ENCODE assay signal across 1 fruit fly cellular context in genomic region chrX:15594230-15594857, dm6.
TF ChIP-seq lines count a peak whose summit lies in the region.

No protein-coding gene starts in this region.

TF ChIP-seq in whole organism, embryonic, 481 proteins besides CTCF, POLR2A, EP300 and RAD21 (continued from another document and continues in another):
- TF ChIP-seq CG32772 (GFP tag; IDR thresholded peaks at IDR 0.05; lab: Robert Waterston, UW) (peak; percentile 61), pum (GFP tag; optimal IDR thresholded peaks at IDR 0.05; lab: Kevin White, UChicago) (no peak), dmrt99B (tag; optimal IDR thresholded peaks at IDR 0.05; lab: Kevin White, UChicago) (no peak), vfl (GFP tag; optimal IDR thresholded peaks at IDR 0.05; lab: Kevin White, UChicago) (no peak), hkb (optimal IDR thresholded peaks at IDR 0.05; lab: Kevin White, UChicago) (no peak), hkb (GFP tag; IDR thresholded peaks at IDR 0.05; lab: Robert Waterston, UW) (no peak), org-1 (GFP tag; optimal IDR thresholded peaks at IDR 0.05; lab: Kevin White, UChicago) (no peak), salm (tag; optimal IDR thresholded peaks at IDR 0.05; lab: Kevin White, UChicago) (no peak), HmgD (GFP tag; optimal IDR thresholded peaks at IDR 0.05; lab: Kevin White, UChicago) (no peak), ap (GFP tag; IDR thresholded peaks at IDR 0.05; lab: Robert Waterston, UW) (no peak), CG18476 (GFP tag; optimal IDR thresholded peaks at IDR 0.05; lab: Kevin White, UChicago) (no peak), CG6813 (GFP tag; optimal IDR thresholded peaks at IDR 0.05; lab: Kevin White, UChicago) (no peak), ewg (GFP tag; optimal IDR thresholded peaks at IDR 0.05; lab: Kevin White, UChicago) (no peak), pan (optimal IDR thresholded peaks at IDR 0.05; lab: Kevin White, UChicago) (no peak), pan (GFP tag; optimal IDR thresholded peaks at IDR 0.05 in 1 of 2, IDR thresholded peaks at IDR 0.05 in 1 of 2) (peak in 1 of 2 experiments; percentile 71), stc (GFP tag; IDR thresholded peaks at IDR 0.05; lab: Robert Waterston, UW) (0 out of 2 replicates have a peak, but pooled peaks have one; percentile 5), CG5953 (GFP tag; IDR thresholded peaks at IDR 0.05; lab: Robert Waterston, UW) (0 out of 2 replicates have a peak, but pooled peaks have one; percentile 22), sisA (GFP tag; IDR thresholded peaks at IDR 0.05; lab: Robert Waterston, UW) (peak; percentile 64), caup (GFP tag; optimal IDR thresholded peaks at IDR 0.05; lab: Kevin White, UChicago; ENCODE audit: severe bottlenecking) (no peak), CG9876 (GFP tag; optimal IDR thresholded peaks at IDR 0.05; lab: Kevin White, UChicago) (no peak), gcm2 (GFP tag; optimal IDR thresholded peaks at IDR 0.05; lab: Kevin White, UChicago) (no peak), cato (GFP tag; optimal IDR thresholded peaks at IDR 0.05; lab: Kevin White, UChicago; ENCODE audit: borderline replicate concordance) (no peak), nom (GFP tag; optimal IDR thresholded peaks at IDR 0.05; lab: Kevin White, UChicago) (no peak), so (GFP tag; IDR thresholded peaks at IDR 0.05; lab: Robert Waterston, UW) (0 out of 3 replicates have a peak, but pooled peaks have one; percentile 5), aop (GFP tag; IDR thresholded peaks at IDR 0.05; lab: Robert Waterston, UW) (no peak), CG7556 (GFP tag; optimal IDR thresholded peaks at IDR 0.05; lab: Kevin White, UChicago) (no peak), sna (GFP tag; IDR thresholded peaks at IDR 0.05; lab: Robert Waterston, UW; ENCODE audit: partially characterized antibody) (no peak), CG2678 (tag; optimal IDR thresholded peaks at IDR 0.05; lab: Kevin White, UChicago) (no peak), CG6254 (GFP tag; optimal IDR thresholded peaks at IDR 0.05; lab: Kevin White, UChicago) (no peak), en (GFP tag; optimal IDR thresholded peaks at IDR 0.05; lab: Kevin White, UChicago) (no peak), HLH4C (GFP tag; IDR thresholded peaks at IDR 0.05; lab: Robert Waterston, UW; ENCODE audit: partially characterized antibody) (0 out of 3 replicates have a peak, but pooled peaks have one; percentile 29), pzg (GFP tag; optimal IDR thresholded peaks at IDR 0.05; lab: Kevin White, UChicago) (no peak), Oaz (GFP tag; IDR thresholded peaks at IDR 0.05; lab: Robert Waterston, UW) (no peak), Meics (GFP tag; optimal IDR thresholded peaks at IDR 0.05; lab: Kevin White, UChicago) (peak; percentile 27), CG16863 (GFP tag; optimal IDR thresholded peaks at IDR 0.05; lab: Kevin White, UChicago) (no peak), dysf (GFP tag; IDR thresholded peaks at IDR 0.05; lab: Robert Waterston, UW) (peak; percentile 55; the same call in 1 of the 3 replicates), NC2β (GFP tag; optimal IDR thresholded peaks at IDR 0.05; lab: Kevin White, UChicago) (peak; percentile 21), sob (GFP tag; IDR thresholded peaks at IDR 0.05; lab: Robert Waterston, UW) (peak; percentile 60; the same call in 1 of the 2 replicates), CG5245 (GFP tag; optimal IDR thresholded peaks at IDR 0.05; lab: Kevin White, UChicago) (no peak), exex (tag; optimal IDR thresholded peaks at IDR 0.05; lab: Kevin White, UChicago) (no peak), bsh (GFP tag; optimal IDR thresholded peaks at IDR 0.05; lab: Kevin White, UChicago) (peak in 1 of 2 experiments; percentile 2), CG2202 (tag; optimal IDR thresholded peaks at IDR 0.05; lab: Kevin White, UChicago) (no peak), Dip3 (GFP tag; optimal IDR thresholded peaks at IDR 0.05; lab: Kevin White, UChicago) (no peak), tio (GFP tag; optimal IDR thresholded peaks at IDR 0.05; lab: Kevin White, UChicago) (no peak), CG13894 (tag; optimal IDR thresholded peaks at IDR 0.05; lab: Kevin White, UChicago) (no peak), Elba2 (GFP tag; optimal IDR thresholded peaks at IDR 0.05; lab: Kevin White, UChicago) (no peak), CG6175 (GFP tag; IDR thresholded peaks at IDR 0.05; lab: Robert Waterston, UW) (peak; percentile 20; the same call in 1 of the 3 replicates), CG10565 (GFP tag; optimal IDR thresholded peaks at IDR 0.05; lab: Kevin White, UChicago) (no peak), Doc3 (GFP tag; IDR thresholded peaks at IDR 0.05; lab: Robert Waterston, UW; ENCODE audit: partially characterized antibody) (no peak), tx (GFP tag; optimal IDR thresholded peaks at IDR 0.05; lab: Kevin White, UChicago) (no peak), CG11398 (GFP tag; optimal IDR thresholded peaks at IDR 0.05; lab: Kevin White, UChicago) (no peak), CG10274 (GFP tag; optimal IDR thresholded peaks at IDR 0.05; lab: Kevin White, UChicago) (no peak), CG12155 (GFP tag; optimal IDR thresholded peaks at IDR 0.05; lab: Kevin White, UChicago) (no peak), corto (GFP tag; optimal IDR thresholded peaks at IDR 0.05; lab: Kevin White, UChicago) (no peak), CG6689 (GFP tag; IDR thresholded peaks at IDR 0.05; lab: Robert Waterston, UW) (no peak), CG10543 (GFP tag; optimal IDR thresholded peaks at IDR 0.05; lab: Kevin White, UChicago) (no peak), kah (GFP tag; optimal IDR thresholded peaks at IDR 0.05; lab: Kevin White, UChicago) (no peak), BEAF-32 (GFP tag; optimal IDR thresholded peaks at IDR 0.05; lab: Kevin White, UChicago) (no peak), btn (GFP tag; optimal IDR thresholded peaks at IDR 0.05; lab: Kevin White, UChicago) (no peak), bab2 (GFP tag; optimal IDR thresholded peaks at IDR 0.05; lab: Kevin White, UChicago) (peak; percentile 25), Tbp (GFP tag; optimal IDR thresholded peaks at IDR 0.05; lab: Kevin White, UChicago) (no peak), MBD-R2 (GFP tag; IDR thresholded peaks at IDR 0.05; lab: Robert Waterston, UW) (0 out of 2 replicates have a peak, but pooled peaks have one; percentile 22), zf30C (GFP tag; optimal IDR thresholded peaks at IDR 0.05; lab: Kevin White, UChicago) (no peak), CG4730 (GFP tag; IDR thresholded peaks at IDR 0.05; lab: Robert Waterston, UW) (0 out of 2 replicates have a peak, but pooled peaks have one; percentile 24), CG1024 (GFP tag; IDR thresholded peaks at IDR 0.05; lab: Robert Waterston, UW) (no peak), ind (GFP tag; optimal IDR thresholded peaks at IDR 0.05; lab: Kevin White, UChicago) (peak; percentile 5), her (GFP tag; optimal IDR thresholded peaks at IDR 0.05; lab: Kevin White, UChicago) (no peak), Trl (optimal IDR thresholded peaks at IDR 0.05; lab: Kevin White, UChicago) (peak in 1 of 2 experiments; percentile 24), Trl (GFP tag; optimal IDR thresholded peaks at IDR 0.05; lab: Kevin White, UChicago) (no peak), Gug (GFP tag; IDR thresholded peaks at IDR 0.05; lab: Robert Waterston, UW) (no peak; the same call in 3 of the 4 replicates), tap (tag; optimal IDR thresholded peaks at IDR 0.05; lab: Kevin White, UChicago) (no peak), chif (GFP tag; optimal IDR thresholded peaks at IDR 0.05; lab: Kevin White, UChicago) (peak in 1 of 2 experiments; percentile 41), CG14710 (tag; optimal IDR thresholded peaks at IDR 0.05; lab: Kevin White, UChicago) (no peak), CG43689 (GFP tag; IDR thresholded peaks at IDR 0.05; lab: Robert Waterston, UW) (no peak), maf-S (GFP tag; optimal IDR thresholded peaks at IDR 0.05; lab: Kevin White, UChicago) (no peak), YL-1 (GFP tag; optimal IDR thresholded peaks at IDR 0.05; lab: Kevin White, UChicago) (no peak), CG10654 (GFP tag; optimal IDR thresholded peaks at IDR 0.05; lab: Kevin White, UChicago) (no peak), hb (GFP tag; IDR thresholded peaks at IDR 0.05; lab: Robert Waterston, UW; ENCODE audit: partially characterized antibody) (0 out of 3 replicates have a peak, but pooled peaks have one; percentile 31), dimm (GFP tag; IDR thresholded peaks at IDR 0.05; lab: Robert Waterston, UW) (no peak), CG7786 (GFP tag; optimal IDR thresholded peaks at IDR 0.05; lab: Kevin White, UChicago) (no peak), gfzf (GFP tag; optimal IDR thresholded peaks at IDR 0.05; lab: Kevin White, UChicago) (no peak), chm (GFP tag; IDR thresholded peaks at IDR 0.05; lab: Robert Waterston, UW) (no peak), CG17802 (tag; optimal IDR thresholded peaks at IDR 0.05; lab: Kevin White, UChicago) (no peak), CG18599 (GFP tag; optimal IDR thresholded peaks at IDR 0.05; lab: Kevin White, UChicago) (no peak), prd (optimal IDR thresholded peaks at IDR 0.05; lab: Kevin White, UChicago) (no peak), prd (GFP tag; IDR thresholded peaks at IDR 0.05; lab: Robert Waterston, UW) (peak; percentile 51; the same call in 2 of the 3 replicates), klu (GFP tag; IDR thresholded peaks at IDR 0.05; lab: Robert Waterston, UW) (peak; percentile 35; the same call in 1 of the 2 replicates), grn (GFP tag; optimal IDR thresholded peaks at IDR 0.05; lab: Kevin White, UChicago) (no peak), CG3065 (GFP tag; optimal IDR thresholded peaks at IDR 0.05; lab: Kevin White, UChicago) (no peak), D (optimal IDR thresholded peaks at IDR 0.05; lab: Kevin White, UChicago) (no peak), D (GFP tag; optimal IDR thresholded peaks at IDR 0.05; lab: Kevin White, UChicago) (no peak), Ets97D (GFP tag; optimal IDR thresholded peaks at IDR 0.05; lab: Kevin White, UChicago) (no peak), CG8388 (GFP tag; optimal IDR thresholded peaks at IDR 0.05; lab: Kevin White, UChicago) (no peak), Hr51 (GFP tag; optimal IDR thresholded peaks at IDR 0.05; lab: Kevin White, UChicago) (no peak), CG18764 (GFP tag; optimal IDR thresholded peaks at IDR 0.05; lab: Kevin White, UChicago) (no peak), CG15269 (tag; optimal IDR thresholded peaks at IDR 0.05; lab: Kevin White, UChicago) (no peak), CG7745 (tag; optimal IDR thresholded peaks at IDR 0.05; lab: Kevin White, UChicago) (no peak), az2 (GFP tag; optimal IDR thresholded peaks at IDR 0.05; lab: Kevin White, UChicago) (peak; percentile 30), Awh (GFP tag; IDR thresholded peaks at IDR 0.05; lab: Robert Waterston, UW) (no peak), Sry-δ (GFP tag; optimal IDR thresholded peaks at IDR 0.05; lab: Kevin White, UChicago) (no peak), sima (GFP tag; optimal IDR thresholded peaks at IDR 0.05; lab: Kevin White, UChicago) (no peak), slbo (GFP tag; IDR thresholded peaks at IDR 0.05; lab: Robert Waterston, UW) (peak; percentile 79), nerfin-2 (GFP tag; IDR thresholded peaks at IDR 0.05; lab: Robert Waterston, UW; ENCODE audit: partially characterized antibody) (no peak), CG18262 (tag; optimal IDR thresholded peaks at IDR 0.05; lab: Kevin White, UChicago) (no peak), ara (GFP tag; IDR thresholded peaks at IDR 0.05; lab: Robert Waterston, UW) (no peak; the same call in 1 of the 2 replicates), CG11504 (tag; optimal IDR thresholded peaks at IDR 0.05; lab: Kevin White, UChicago) (peak; percentile 93), sqz (GFP tag; optimal IDR thresholded peaks at IDR 0.05; lab: Kevin White, UChicago) (no peak), CG8924 (tag; optimal IDR thresholded peaks at IDR 0.05; lab: Kevin White, UChicago) (no peak), CG14667 (GFP tag; IDR thresholded peaks at IDR 0.05; lab: Robert Waterston, UW) (peak; percentile 63), Oli (tag; optimal IDR thresholded peaks at IDR 0.05; lab: Kevin White, UChicago) (no peak), Stat92E (GFP tag; optimal IDR thresholded peaks at IDR 0.05; lab: Kevin White, UChicago) (no peak), phol (tag; optimal IDR thresholded peaks at IDR 0.05; lab: Kevin White, UChicago) (peak; percentile 18), jigr1 (GFP tag; IDR thresholded peaks at IDR 0.05; lab: Robert Waterston, UW) (no peak), ssp (GFP tag; IDR thresholded peaks at IDR 0.05; lab: Robert Waterston, UW) (0 out of 2 replicates have a peak, but pooled peaks have one; percentile 15), Bdp1 (GFP tag; optimal IDR thresholded peaks at IDR 0.05; lab: Kevin White, UChicago) (no peak), Eip74EF (GFP tag; optimal IDR thresholded peaks at IDR 0.05; lab: Kevin White, UChicago) (no peak), CG15696 (tag; optimal IDR thresholded peaks at IDR 0.05; lab: Kevin White, UChicago) (peak; percentile 60), Rx (GFP tag; IDR thresholded peaks at IDR 0.05; lab: Robert Waterston, UW) (peak; percentile 17; the same call in 1 of the 2 replicates), CG32532 (GFP tag; IDR thresholded peaks at IDR 0.05; lab: Robert Waterston, UW) (peak; percentile 85), CG17612 (GFP tag; IDR thresholded peaks at IDR 0.05; lab: Robert Waterston, UW) (no peak), Neu2 (GFP tag; optimal IDR thresholded peaks at IDR 0.05; lab: Kevin White, UChicago; ENCODE audit: borderline replicate concordance) (no peak), Sin3A (optimal IDR thresholded peaks at IDR 0.05; lab: Kevin White, UChicago) (no peak), Spps (tag; optimal IDR thresholded peaks at IDR 0.05; lab: Kevin White, UChicago) (no peak), croc (GFP tag; conservative IDR thresholded peaks at IDR 0.05; lab: Robert Waterston, UW) (peak; percentile 12; the same call in 1 of the 3 replicates), Max (GFP tag; optimal IDR thresholded peaks at IDR 0.05; lab: Kevin White, UChicago) (no peak), Hr39 (optimal IDR thresholded peaks at IDR 0.05; lab: Kevin White, UChicago) (no peak), Poxn (GFP tag; IDR thresholded peaks at IDR 0.05; lab: Robert Waterston, UW) (no peak), CG11093 (GFP tag; IDR thresholded peaks at IDR 0.05; lab: Robert Waterston, UW) (0 out of 3 replicates have a peak, but pooled peaks have one; percentile 10), Atf-2 (GFP tag; optimal IDR thresholded peaks at IDR 0.05; lab: Kevin White, UChicago) (no peak), CG16779 (GFP tag; IDR thresholded peaks at IDR 0.05; lab: Robert Waterston, UW) (no peak), Dbx (GFP tag; IDR thresholded peaks at IDR 0.05; lab: Robert Waterston, UW) (peak; percentile 74), h (optimal IDR thresholded peaks at IDR 0.05; lab: Kevin White, UChicago) (no peak), Bgb (GFP tag; IDR thresholded peaks at IDR 0.05; lab: Robert Waterston, UW; ENCODE audit: partially characterized antibody) (peak; percentile 71)
